Worm (Caenorhabditis elegans) whole organism, L1 larva: ENCODE data around the gene eif-1.A.

ENCODE experiments used
- C34B4.2 ChIP-seq: sonication (generic microtip); optimal IDR thresholded peaks from 2 replicates; lab custom pipeline; 2017; ENCODE audit warnings: mild to moderate bottlenecking, missing genetic modification characterization, missing compliant biosample characterization
- aha-1 ChIP-seq: fragments of 150-350 bp; optimal IDR thresholded peaks from 2 replicates; lab custom pipeline; 2014; ENCODE audit warnings: missing biosample characterization, missing genetic modification characterization
- ama-1 ChIP-seq: fragments of 150-350 bp; optimal IDR thresholded peaks from 2 replicates; lab custom pipeline; 2014
- efl-1 ChIP-seq, 4 experiments: fragments of 150-350 bp; optimal IDR thresholded peaks in 3 of 4; peaks in 1 of 4; 1 replicate in 1 of 4; 2 replicates in 3 of 4; lab custom pipeline; 2014; ENCODE audit warnings: missing biosample characterization in 2 of 4, missing genetic modification characterization in 2 of 4, missing genetic modification reagents in 2 of 4
- elt-2 ChIP-seq: sonication (generic microtip); optimal IDR thresholded peaks from 2 replicates; lab custom pipeline; 2016; ENCODE audit warnings: missing genetic modification characterization, mild to moderate bottlenecking, inconsistent platforms, missing compliant biosample characterization, missing genetic modification reagents
- elt-3 ChIP-seq, 6 experiments: fragments of 150-350 bp in 1 of 6; sonication (generic microtip); optimal IDR thresholded peaks; 2 replicates each; lab custom pipeline; 2017 to 2018; ENCODE audit warnings: missing biosample characterization in 6 of 6, missing genetic modification characterization in 6 of 6, inconsistent platforms in 1 of 6
- fkh-10 ChIP-seq: sonication (generic microtip); optimal IDR thresholded peaks from 2 replicates; lab custom pipeline; 2017; ENCODE audit warnings: missing biosample characterization, missing genetic modification reagents, missing genetic modification characterization
- fkh-8 ChIP-seq: sonication (generic microtip); optimal IDR thresholded peaks from 2 replicates; lab custom pipeline; 2016; ENCODE audit warnings: mild to moderate bottlenecking, missing genetic modification characterization, missing compliant biosample characterization
- fos-1 ChIP-seq: fragments of 150-350 bp; optimal IDR thresholded peaks from 2 replicates; lab custom pipeline; 2014; ENCODE audit warnings: missing biosample characterization, missing genetic modification characterization
- grh-1 ChIP-seq: fragments of 200-800 bp; sonication (Bioruptor generic); IDR thresholded peaks from 2 replicates; pipeline ENCODE4 v1.3.6; 2022; ENCODE audit warnings: missing genetic modification reagents, missing genetic modification characterization, missing compliant biosample characterization
- lin-13 ChIP-seq: fragments of 150-350 bp; optimal IDR thresholded peaks from 2 replicates; lab custom pipeline; 2014; ENCODE audit warnings: missing biosample characterization, missing genetic modification reagents, missing genetic modification characterization
- lin-15B ChIP-seq: fragments of 150-350 bp; sonication (generic microtip); optimal IDR thresholded peaks from 3 replicates; lab custom pipeline; 2014; ENCODE audit warnings: missing biosample characterization, missing genetic modification characterization
- lsy-2 ChIP-seq, 2 experiments: fragments of 150-350 bp; optimal IDR thresholded peaks; 2 replicates each; lab custom pipeline; 2014; ENCODE audit warnings: missing biosample characterization in 2 of 2, missing genetic modification characterization in 2 of 2
- nhr-11 ChIP-seq: fragments of 150-350 bp; optimal IDR thresholded peaks from 2 replicates; lab custom pipeline; 2014; ENCODE audit warnings: missing biosample characterization, missing genetic modification characterization
- nhr-12 ChIP-seq: sonication (generic microtip); optimal IDR thresholded peaks from 2 replicates; lab custom pipeline; 2017; ENCODE audit warnings: missing biosample characterization, missing genetic modification characterization
- nhr-19 ChIP-seq: fragments of 200-800 bp; sonication (Bioruptor generic); conservative IDR thresholded peaks from 2 replicates; pipeline ENCODE4 v1.3.6; 2022; ENCODE audit warnings: missing genetic modification characterization, missing compliant biosample characterization
- nhr-237 ChIP-seq: fragments of 150-350 bp; optimal IDR thresholded peaks from 2 replicates; lab custom pipeline; 2014; ENCODE audit warnings: missing biosample characterization, missing genetic modification characterization
- nhr-84 ChIP-seq: sonication (generic microtip); optimal IDR thresholded peaks from 2 replicates; lab custom pipeline; 2017; ENCODE audit warnings: missing biosample characterization, missing genetic modification characterization
- nhr-85 ChIP-seq: sonication (generic microtip); peaks from one replicate; lab custom pipeline; 2016; ENCODE audit warnings: missing genetic modification characterization, inconsistent platforms, missing compliant biosample characterization
- pag-3 ChIP-seq: sonication (generic microtip); optimal IDR thresholded peaks from 2 replicates; lab custom pipeline; 2017; ENCODE audit warnings: missing genetic modification characterization, mild to moderate bottlenecking, missing compliant biosample characterization, antibody characterized with exemption, borderline replicate concordance; ENCODE audit not compliant: insufficient read depth
- pax-3 ChIP-seq: fragments of 200-800 bp; sonication (Bioruptor generic); optimal IDR thresholded peaks from 2 replicates; lab custom pipeline; 2018; ENCODE audit warnings: mild to moderate bottlenecking, missing genetic modification characterization, moderate library complexity, missing compliant biosample characterization
- pqm-1 ChIP-seq: sonication (generic microtip); optimal IDR thresholded peaks from 3 replicates; lab custom pipeline; 2017; ENCODE audit warnings: missing biosample characterization, missing genetic modification characterization
- sup-37 ChIP-seq: fragments of 200-800 bp; sonication (Bioruptor generic); optimal IDR thresholded peaks from 2 replicates; lab custom pipeline; 2018; ENCODE audit warnings: mild to moderate bottlenecking, missing genetic modification characterization, missing compliant biosample characterization
- swsn-7 ChIP-seq: sonication (generic microtip); optimal IDR thresholded peaks from 2 replicates; lab custom pipeline; 2016; ENCODE audit warnings: missing genetic modification characterization, missing compliant biosample characterization
- tlp-1 ChIP-seq: fragments of 150-350 bp; optimal IDR thresholded peaks from 2 replicates; lab custom pipeline; 2014; ENCODE audit warnings: missing biosample characterization, missing genetic modification characterization
- xbp-1 ChIP-seq: sonication (generic microtip); optimal IDR thresholded peaks from 2 replicates; lab custom pipeline; 2016; ENCODE audit warnings: missing genetic modification characterization, missing compliant biosample characterization
- ztf-11 ChIP-seq, 2 experiments: sonication (generic microtip); optimal IDR thresholded peaks; 2 replicates each; lab custom pipeline; 2016 to 2017; ENCODE audit warnings: missing genetic modification characterization in 2 of 2, missing biosample characterization in 1 of 2, missing compliant biosample characterization in 1 of 2

Gene eif-1.A

ce11 chrIV:4842030-4842429 lies 31.3 kb downstream of the eif-1.A start:
- TF ChIP-seq pag-3 (tag; lab: Kevin White, UChicago), result no peak
- peak; percentile 48 for TF ChIP-seq elt-2 (tag; lab: Kevin White, UChicago)
- TF ChIP-seq, all 84 proteins: peak for 1

ce11 chrIV:4846793-4847192 lies 36.1 kb downstream of the eif-1.A start, which contains the start of gene tat-2:
Gene tat-2, minus strand, starts transcription at chrIV:4846893.
- TF ChIP-seq aha-1 (no peak), swsn-7 (no peak), pax-3 (tag; lab: Kevin White, UChicago) (no peak), nhr-12 (no peak), lin-13 (no peak), nhr-84 (no peak), pag-3 (tag; lab: Kevin White, UChicago) (no peak), ama-1 (lab: Kevin White, UChicago) (no peak), tlp-1 (tag; lab: Kevin White, UChicago) (no peak)

DNA sequence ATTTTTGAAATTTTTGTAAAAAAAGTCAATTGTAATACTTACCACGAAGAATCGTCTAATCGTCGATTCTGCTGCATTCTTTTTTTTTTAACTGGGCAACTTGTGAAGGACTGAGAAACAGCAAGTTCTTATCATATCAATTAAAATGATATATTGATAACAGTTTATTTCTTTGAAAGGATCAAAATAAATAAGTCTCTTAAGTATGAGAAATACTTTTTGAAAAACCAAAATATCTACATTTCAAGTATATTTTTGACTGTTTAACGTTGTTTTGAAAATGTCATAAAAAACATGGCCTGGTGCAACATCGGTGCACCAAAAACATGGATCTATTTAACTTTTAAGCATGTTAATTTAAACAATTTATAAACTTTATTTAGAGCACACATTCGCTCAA lies 45.5 kb downstream of the eif-1.A start, which contains the start of gene Y17G9A.2:
Gene Y17G9A.2 (minus strand): TSS at position 101 of the 400 bp plus-strand sequence.
- peak in 1 of 6 experiments; percentile 21 for TF ChIP-seq elt-3 (tag; optimal IDR thresholded peaks at IDR 0.05; lab: Kevin White, UChicago)
- no peak for TF ChIP-seq fkh-8 (tag; lab: Kevin White, UChicago)

- TF ChIP-seq grh-1 (no peak), efl-1 (optimal IDR thresholded peaks at IDR 0.05; lab: Kevin White, UChicago) (no peak), efl-1 (GFP tag; optimal IDR thresholded peaks at IDR 0.05 in 1 of 2; lab: Kevin White, UChicago) (no peak), C34B4.2 (no peak), nhr-11 (tag; lab: Kevin White, UChicago) (no peak), pqm-1 (no peak), lsy-2 (tag; optimal IDR thresholded peaks at IDR 0.05; lab: Kevin White, UChicago) (no peak), nhr-19 (GFP tag; lab: Robert Waterston, UW) (no peak), nhr-84 (no peak), elt-3 (tag; optimal IDR thresholded peaks at IDR 0.05; lab: Kevin White, UChicago) (no peak)
These were observed 47.8 kb downstream of the eif-1.A start, which contains the start of gene Y17G9A.3 for ce11 chrIV:4858573-4858972. Gene Y17G9A.3, minus strand, starts transcription at chrIV:4858673.

DNA sequence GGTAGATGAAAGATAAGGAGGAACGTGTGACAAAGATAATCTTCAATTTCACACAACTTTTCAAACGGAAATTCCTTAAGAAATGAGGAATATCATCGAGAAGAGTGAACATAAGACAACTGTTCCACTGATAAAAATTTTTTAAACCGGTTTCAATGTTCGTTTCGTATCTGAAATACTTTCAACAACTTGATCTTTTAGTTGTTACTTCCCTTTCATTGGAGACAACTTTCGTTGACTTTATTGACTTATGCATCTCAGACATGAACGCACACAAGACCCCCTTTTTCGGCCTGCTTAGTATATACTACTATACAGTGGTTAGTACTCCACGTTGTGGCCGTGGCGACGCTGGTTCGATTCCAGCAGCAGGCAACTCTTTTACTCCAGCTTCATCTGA lies 50.7 kb downstream of the eif-1.A start, which contains the start of the genes Y17G9A.4 and str-173:
Gene Y17G9A.4 (minus strand): TSS at position 101 of the 400 bp plus-strand sequence.
Gene str-173 (plus strand): TSS at position 325 of the 400 bp plus-strand sequence.
- no peak for TF ChIP-seq aha-1
- TF ChIP-seq fkh-10, result no peak
- TF ChIP-seq pag-3 (tag; lab: Kevin White, UChicago), result no peak
- no peak for TF ChIP-seq ztf-11 (tag; optimal IDR thresholded peaks at IDR 0.05; lab: Kevin White, UChicago)
- no peak for TF ChIP-seq sup-37 (GFP tag; lab: Kevin White, UChicago)
- no peak for TF ChIP-seq nhr-12
- no peak for TF ChIP-seq xbp-1
- no peak for TF ChIP-seq lin-15B
- no peak for TF ChIP-seq nhr-237 (tag; lab: Kevin White, UChicago)
- no peak for TF ChIP-seq pax-3 (tag; lab: Kevin White, UChicago)
- TF ChIP-seq nhr-85 (tag; lab: Kevin White, UChicago), result no peak
- TF ChIP-seq fos-1, result no peak
